Fruit fly (Drosophila melanogaster): Measurements from ENCODE around the gene vilya.
A peak's percentile ranks its signal among the peaks of the same experiment; 100 is the strongest.

The vilya gene

DNA sequence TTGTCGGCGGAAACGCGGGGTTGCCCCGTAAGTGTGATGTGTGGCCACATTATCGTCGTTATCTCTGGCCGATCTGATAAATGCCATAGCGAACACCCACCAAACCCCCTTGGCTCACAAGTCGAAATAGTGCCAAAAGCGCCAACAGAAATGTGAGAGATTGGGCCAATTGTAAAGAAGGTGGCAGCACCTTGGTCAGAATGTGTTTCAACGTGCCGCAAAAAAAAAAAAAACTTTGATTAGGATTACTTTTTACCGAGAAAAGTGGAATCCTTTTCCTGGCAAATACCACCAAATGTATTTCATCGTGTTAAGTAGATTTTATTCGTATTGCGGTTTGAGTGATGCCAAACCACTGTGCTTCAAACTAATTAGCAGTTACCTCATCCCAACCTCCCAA, 16.5 kb downstream of the vilya start (continued):
- no peak for TF ChIP-seq tll (GFP tag; optimal IDR thresholded peaks at IDR 0.05)
- TF ChIP-seq Dad (GFP tag; optimal IDR thresholded peaks at IDR 0.05): peak; percentile 72
- TF ChIP-seq Sox102F (GFP tag; optimal IDR thresholded peaks at IDR 0.05): peak; percentile 79
- no peak for TF ChIP-seq psq (GFP tag; optimal IDR thresholded peaks at IDR 0.05)
- no peak for TF ChIP-seq gfzf (GFP tag; optimal IDR thresholded peaks at IDR 0.05)
- no peak for TF ChIP-seq CG14710 (tag; optimal IDR thresholded peaks at IDR 0.05)
- peak; percentile 78 for TF ChIP-seq CG13296 (GFP tag; optimal IDR thresholded peaks at IDR 0.05)
- TF ChIP-seq Jarid2 (GFP tag; optimal IDR thresholded peaks at IDR 0.05): no peak
- TF ChIP-seq CG7987 (GFP tag; optimal IDR thresholded peaks at IDR 0.05): no peak
- TF ChIP-seq Ssrp (tag; optimal IDR thresholded peaks at IDR 0.05): peak; percentile 31
- TF ChIP-seq CG43689 (GFP tag; IDR thresholded peaks at IDR 0.05): peak; percentile 72
- TF ChIP-seq hbn (GFP tag; IDR thresholded peaks at IDR 0.05; ENCODE audit: partially characterized antibody): no peak
- TF ChIP-seq tx (GFP tag; optimal IDR thresholded peaks at IDR 0.05): peak; percentile 82
- no peak for TF ChIP-seq unc-4 (GFP tag; IDR thresholded peaks at IDR 0.05; ENCODE audit: partially characterized antibody)
- TF ChIP-seq CG6689 (GFP tag; IDR thresholded peaks at IDR 0.05): peak; percentile 84
- peak; percentile 91 for TF ChIP-seq Aef1 (GFP tag; IDR thresholded peaks at IDR 0.05)
- TF ChIP-seq CG14965 (GFP tag; optimal IDR thresholded peaks at IDR 0.05; ENCODE audit: borderline replicate concordance): no peak
- TF ChIP-seq Antp (GFP tag; optimal IDR thresholded peaks at IDR 0.05): peak; percentile 88
- TF ChIP-seq Oli (tag; optimal IDR thresholded peaks at IDR 0.05): peak; percentile 79
- no peak for TF ChIP-seq prd (optimal IDR thresholded peaks at IDR 0.05)
- peak; percentile 89 for TF ChIP-seq prd (GFP tag; IDR thresholded peaks at IDR 0.05)
- peak; percentile 28 for TF ChIP-seq CG4617 (GFP tag; optimal IDR thresholded peaks at IDR 0.05; ENCODE audit: borderline replicate concordance)
- peak; percentile 60 for TF ChIP-seq CG3163 (GFP tag; optimal IDR thresholded peaks at IDR 0.05)
- peak; percentile 76 for TF ChIP-seq CG14667 (GFP tag; IDR thresholded peaks at IDR 0.05)
- TF ChIP-seq cas (GFP tag; IDR thresholded peaks at IDR 0.05): peak; percentile 84
- TF ChIP-seq run (tag; optimal IDR thresholded peaks at IDR 0.05): no peak
- TF ChIP-seq Sry-δ (GFP tag; optimal IDR thresholded peaks at IDR 0.05): peak; percentile 43
- peak; percentile 41 for TF ChIP-seq CG5180 (GFP tag; optimal IDR thresholded peaks at IDR 0.05)
- peak; percentile 56; the same call in 1 of the 2 replicates for TF ChIP-seq CkIIα-i1 (GFP tag; IDR thresholded peaks at IDR 0.05)
- no peak for TF ChIP-seq CG15073 (GFP tag; optimal IDR thresholded peaks at IDR 0.05)
- no peak for TF ChIP-seq CG6765 (GFP tag; optimal IDR thresholded peaks at IDR 0.05)
- TF ChIP-seq dysf (GFP tag; IDR thresholded peaks at IDR 0.05): peak; percentile 92
- TF ChIP-seq CG33557 (GFP tag; optimal IDR thresholded peaks at IDR 0.05): no peak
- TF ChIP-seq fd3F (GFP tag; optimal IDR thresholded peaks at IDR 0.05): peak; percentile 85
- peak; percentile 69 for TF ChIP-seq tio (GFP tag; optimal IDR thresholded peaks at IDR 0.05)
- TF ChIP-seq Bdp1 (GFP tag; optimal IDR thresholded peaks at IDR 0.05): peak; percentile 71
- peak; percentile 69 for TF ChIP-seq ssp (GFP tag; IDR thresholded peaks at IDR 0.05)
- TF ChIP-seq CG17186 (GFP tag; optimal IDR thresholded peaks at IDR 0.05): no peak
- TF ChIP-seq z (GFP tag; IDR thresholded peaks at IDR 0.05): no peak
- peak; percentile 81 for TF ChIP-seq Hand (GFP tag; optimal IDR thresholded peaks at IDR 0.05)
- peak; percentile 82 for TF ChIP-seq GATAe (GFP tag; conservative IDR thresholded peaks at IDR 0.05)
- TF ChIP-seq inv (GFP tag; IDR thresholded peaks at IDR 0.05; ENCODE audit: partially characterized antibody): no peak
- no peak for TF ChIP-seq dan (GFP tag; IDR thresholded peaks at IDR 0.05)
- peak; percentile 81 for TF ChIP-seq CG17385 (GFP tag; optimal IDR thresholded peaks at IDR 0.05)
- peak; percentile 88 for TF ChIP-seq gro (GFP tag; optimal IDR thresholded peaks at IDR 0.05)
- TF ChIP-seq kay (GFP tag; optimal IDR thresholded peaks at IDR 0.05): peak; percentile 14
- peak; percentile 85 for TF ChIP-seq Mrtf (GFP tag; IDR thresholded peaks at IDR 0.05)
- peak; percentile 85 for TF ChIP-seq CG31224 (GFP tag; IDR thresholded peaks at IDR 0.05)
- TF ChIP-seq HLHmδ (GFP tag; optimal IDR thresholded peaks at IDR 0.05): no peak
- no peak for TF ChIP-seq Trl (optimal IDR thresholded peaks at IDR 0.05)
- TF ChIP-seq Trl (GFP tag; optimal IDR thresholded peaks at IDR 0.05): peak; percentile 75
